Fruit fly (Drosophila melanogaster): ENCODE measurements around the gene CG5787.

- TF ChIP-seq Dfd (GFP tag; optimal IDR thresholded peaks at IDR 0.05) (no peak), CrebA (GFP tag; optimal IDR thresholded peaks at IDR 0.05; ENCODE audit: borderline replicate concordance) (no peak), Abd-B (GFP tag; optimal IDR thresholded peaks at IDR 0.05) (no peak), woc (GFP tag; optimal IDR thresholded peaks at IDR 0.05) (no peak), pan (optimal IDR thresholded peaks at IDR 0.05) (no peak), fru (GFP tag; optimal IDR thresholded peaks at IDR 0.05) (no peak), OdsH (GFP tag; optimal IDR thresholded peaks at IDR 0.05) (no peak), usp (GFP tag; optimal IDR thresholded peaks at IDR 0.05) (no peak), Myc (optimal IDR thresholded peaks at IDR 0.05) (no peak)
These were observed 11.3 kb downstream of the CG5787 start for dm6 chr2L:12701498-12701897.

Measured in whole organism, wandering third instar larva.